Worm (Caenorhabditis elegans) whole organism, early embryonic: ENCODE measurements around the gene C45G9.5.

Experiments
- B0310.2 ChIP-seq: sonication (generic microtip); optimal IDR thresholded peaks from 2 replicates; lab custom pipeline; 2016; ENCODE audit warnings: mild to moderate bottlenecking, missing genetic modification characterization, missing compliant biosample characterization
- F13C5.2 ChIP-seq: sonication (generic microtip); optimal IDR thresholded peaks from 2 replicates; lab custom pipeline; 2017; ENCODE audit warnings: mild to moderate bottlenecking, missing genetic modification characterization, inconsistent platforms, missing compliant biosample characterization
- aly-1 ChIP-seq: sonication (generic microtip); optimal IDR thresholded peaks from 2 replicates; lab custom pipeline; 2016; ENCODE audit warnings: missing genetic modification characterization, missing compliant biosample characterization
- ama-1 ChIP-seq: fragments of 150-350 bp; optimal IDR thresholded peaks from 2 replicates; lab custom pipeline; 2014
- ceh-13 ChIP-seq: fragments of 200-800 bp; sonication (Bioruptor generic); optimal IDR thresholded peaks from 2 replicates; lab custom pipeline; 2018; ENCODE audit warnings: mild to moderate bottlenecking, missing genetic modification characterization, missing compliant biosample characterization
- ceh-36 ChIP-seq: sonication (generic microtip); optimal IDR thresholded peaks from 2 replicates; lab custom pipeline; 2016; ENCODE audit warnings: missing genetic modification characterization, inconsistent platforms, missing compliant biosample characterization
- ets-7 ChIP-seq: sonication (generic microtip); optimal IDR thresholded peaks from 2 replicates; lab custom pipeline; 2016; ENCODE audit warnings: missing genotype, missing genetic modification characterization, missing compliant biosample characterization
- flt-1 ChIP-seq: fragments of 200-800 bp; sonication (Bioruptor generic); IDR thresholded peaks from 2 replicates; pipeline ENCODE4 v1.3.6; 2022; ENCODE audit warnings: missing genetic modification characterization, missing compliant biosample characterization
- hmbx-1 ChIP-seq: sonication (generic microtip); optimal IDR thresholded peaks from 2 replicates; lab custom pipeline; 2016; ENCODE audit warnings: mild to moderate bottlenecking, missing genetic modification characterization, missing compliant biosample characterization
- hmg-4 ChIP-seq: fragments of 200-800 bp; sonication (Bioruptor generic); optimal IDR thresholded peaks from 2 replicates; lab custom pipeline; 2018; ENCODE audit warnings: mild to moderate bottlenecking, missing genetic modification characterization, missing compliant biosample characterization
- hnd-1 ChIP-seq: sonication (generic microtip); optimal IDR thresholded peaks from 2 replicates; lab custom pipeline; 2016; ENCODE audit warnings: missing genetic modification characterization, missing compliant biosample characterization
- pes-1 ChIP-seq: fragments of 200-800 bp; sonication (Bioruptor generic); IDR thresholded peaks from 2 replicates; pipeline ENCODE4 v1.3.6; 2022; ENCODE audit warnings: missing genetic modification reagents, missing genetic modification characterization, missing compliant biosample characterization
- scrt-1 ChIP-seq: fragments of 200-800 bp; sonication (Bioruptor generic); IDR thresholded peaks from 2 replicates; pipeline ENCODE4 v1.3.6; 2022; ENCODE audit warnings: missing genetic modification characterization, missing compliant biosample characterization
- sea-1 ChIP-seq: fragments of 200-800 bp; sonication (Bioruptor generic); conservative IDR thresholded peaks from 2 replicates; pipeline ENCODE4 v1.3.6; 2022; ENCODE audit warnings: missing genetic modification characterization, missing compliant biosample characterization
- tbx-11 ChIP-seq: fragments of 200-800 bp; sonication (Bioruptor generic); IDR thresholded peaks from 2 replicates; pipeline ENCODE4 v1.3.6; 2022; ENCODE audit warnings: missing genetic modification characterization, missing compliant biosample characterization
- tbx-37 ChIP-seq: fragments of 200-800 bp; sonication (Bioruptor generic); conservative IDR thresholded peaks from 2 replicates; pipeline ENCODE4 v1.3.6; 2022; ENCODE audit warnings: missing genetic modification reagents, missing genetic modification characterization, missing compliant biosample characterization
- tra-4 ChIP-seq: sonication (generic microtip); optimal IDR thresholded peaks from 2 replicates; lab custom pipeline; 2017; ENCODE audit warnings: missing genetic modification characterization, missing compliant biosample characterization

Gene C45G9.5

ce11 chrIII:5047740-5048139 is at the start of gene C45G9.5:
Gene C45G9.5 (plus strand): TSS chrIII:5048117.
- no peak for TF ChIP-seq sea-1 (GFP tag; lab: Robert Waterston, UW)
- TF ChIP-seq hmbx-1 (tag; lab: Kevin White, UChicago): no peak
- no peak for TF ChIP-seq tbx-37 (GFP tag; lab: Robert Waterston, UW)
- TF ChIP-seq hmg-4 (GFP tag; lab: Kevin White, UChicago): no peak
- TF ChIP-seq flt-1 (GFP tag; lab: Robert Waterston, UW): no peak
- no peak for TF ChIP-seq ets-7 (tag; lab: Kevin White, UChicago)
- no peak for TF ChIP-seq tbx-11 (GFP tag; lab: Robert Waterston, UW)
- no peak for TF ChIP-seq pes-1 (GFP tag; lab: Robert Waterston, UW)
- no peak for TF ChIP-seq ama-1 (lab: Kevin White, UChicago)
- TF ChIP-seq hnd-1 (tag; lab: Kevin White, UChicago): no peak
- TF ChIP-seq aly-1 (tag; lab: Kevin White, UChicago): no peak
- no peak for TF ChIP-seq ceh-36 (tag; lab: Kevin White, UChicago)
- TF ChIP-seq scrt-1 (GFP tag; lab: Robert Waterston, UW): no peak
- TF ChIP-seq B0310.2 (tag; lab: Kevin White, UChicago): no peak
- TF ChIP-seq ceh-13: no peak
- TF ChIP-seq F13C5.2 (tag; lab: Kevin White, UChicago): no peak
- no peak for TF ChIP-seq tra-4 (tag; lab: Kevin White, UChicago)

- TF ChIP-seq tra-4 (tag; lab: Kevin White, UChicago) (no peak), hmbx-1 (tag; lab: Kevin White, UChicago) (no peak), tbx-11 (GFP tag; lab: Robert Waterston, UW) (no peak), B0310.2 (tag; lab: Kevin White, UChicago) (no peak), F13C5.2 (tag; lab: Kevin White, UChicago) (no peak), ama-1 (lab: Kevin White, UChicago) (no peak), flt-1 (GFP tag; lab: Robert Waterston, UW) (no peak), pes-1 (GFP tag; lab: Robert Waterston, UW) (no peak), tbx-37 (GFP tag; lab: Robert Waterston, UW) (no peak), scrt-1 (GFP tag; lab: Robert Waterston, UW) (no peak), hmg-4 (GFP tag; lab: Kevin White, UChicago) (no peak), ceh-13 (no peak), sea-1 (GFP tag; lab: Robert Waterston, UW) (no peak), hnd-1 (tag; lab: Kevin White, UChicago) (no peak), aly-1 (tag; lab: Kevin White, UChicago) (no peak), ets-7 (tag; lab: Kevin White, UChicago) (no peak), ceh-36 (tag; lab: Kevin White, UChicago) (no peak)
Measured at ce11 chrIII:4998956-4999425, 48.9 kb upstream of the C45G9.5 start, which contains the start of gene smcr-8. Gene smcr-8 (plus strand): TSS chrIII:4999375.

DNA sequence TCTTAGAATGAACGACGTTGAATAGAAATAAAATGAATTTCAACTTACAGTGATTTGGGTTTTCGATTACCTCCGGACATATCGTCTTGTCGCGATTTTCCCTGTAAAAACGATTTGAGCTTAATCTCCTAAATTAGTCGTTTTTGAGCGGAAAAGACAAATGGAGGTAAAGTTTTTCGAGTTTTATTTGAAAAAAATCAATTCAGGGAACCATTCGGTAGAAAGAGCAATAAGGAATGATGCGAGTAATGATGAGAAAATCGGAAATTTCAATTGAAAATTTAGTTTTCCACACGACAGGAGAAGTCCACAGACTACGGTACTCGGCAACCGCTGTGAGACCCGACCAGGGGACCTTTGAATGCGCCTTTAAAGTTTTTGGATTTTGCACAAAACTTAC is 45.7 kb upstream of the C45G9.5 start, which contains the start of gene R144.10:
R144.10 (minus strand) TSS at position 101 of the 400 bp plus-strand sequence.
- TF ChIP-seq hmg-4 (GFP tag; lab: Kevin White, UChicago) (no peak), hnd-1 (tag; lab: Kevin White, UChicago) (no peak), ceh-36 (tag; lab: Kevin White, UChicago) (no peak), tbx-37 (GFP tag; lab: Robert Waterston, UW) (no peak), hmbx-1 (tag; lab: Kevin White, UChicago) (no peak), tra-4 (tag; lab: Kevin White, UChicago) (no peak), scrt-1 (GFP tag; lab: Robert Waterston, UW) (no peak), ceh-13 (no peak), F13C5.2 (tag; lab: Kevin White, UChicago) (no peak), flt-1 (GFP tag; lab: Robert Waterston, UW) (no peak), aly-1 (tag; lab: Kevin White, UChicago) (no peak), pes-1 (GFP tag; lab: Robert Waterston, UW) (no peak)

- TF ChIP-seq flt-1 (GFP tag; lab: Robert Waterston, UW): no peak
- no peak for TF ChIP-seq ceh-13
- TF ChIP-seq tbx-37 (GFP tag; lab: Robert Waterston, UW): no peak
- TF ChIP-seq F13C5.2 (tag; lab: Kevin White, UChicago): no peak
- TF ChIP-seq ama-1 (lab: Kevin White, UChicago): no peak
- TF ChIP-seq tra-4 (tag; lab: Kevin White, UChicago): no peak
- no peak for TF ChIP-seq pes-1 (GFP tag; lab: Robert Waterston, UW)
- no peak for TF ChIP-seq tbx-11 (GFP tag; lab: Robert Waterston, UW)
- TF ChIP-seq aly-1 (tag; lab: Kevin White, UChicago): no peak
- no peak for TF ChIP-seq sea-1 (GFP tag; lab: Robert Waterston, UW)
- TF ChIP-seq B0310.2 (tag; lab: Kevin White, UChicago): no peak
- TF ChIP-seq ets-7 (tag; lab: Kevin White, UChicago): no peak
- TF ChIP-seq hmg-4 (GFP tag; lab: Kevin White, UChicago): no peak
- no peak for TF ChIP-seq scrt-1 (GFP tag; lab: Robert Waterston, UW)
- no peak for TF ChIP-seq hnd-1 (tag; lab: Kevin White, UChicago)
- no peak for TF ChIP-seq ceh-36 (tag; lab: Kevin White, UChicago)
- no peak for TF ChIP-seq hmbx-1 (tag; lab: Kevin White, UChicago)
Measured at ce11 chrIII:5004621-5005020, 43.3 kb upstream of the C45G9.5 start, which contains the start of gene R144.6. Gene R144.6 (minus strand): TSS chrIII:5004721.

DNA sequence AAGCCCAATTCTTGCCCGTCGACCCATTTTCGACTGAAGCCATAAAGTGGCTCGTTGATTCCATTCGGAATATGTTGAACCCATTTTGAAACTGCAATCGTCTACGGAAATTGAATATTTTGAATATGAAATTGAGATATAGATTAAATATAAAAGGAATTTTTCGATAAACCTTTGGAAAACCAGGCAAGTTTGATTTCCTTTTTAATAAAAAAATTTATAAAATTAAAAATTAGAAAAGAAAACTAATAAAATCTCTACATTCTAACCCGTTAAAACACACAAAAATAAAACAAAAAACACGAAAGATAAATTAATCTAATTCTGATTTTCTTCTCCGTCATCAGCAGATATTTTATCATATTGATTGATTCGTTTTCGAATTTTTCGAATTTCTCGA is 41.0 kb upstream of the C45G9.5 start, which contains the start of gene R144.12:
R144.12 (minus strand) TSS at position 101 of the 400 bp plus-strand sequence.
- TF ChIP-seq sea-1 (GFP tag; lab: Robert Waterston, UW) (no peak), flt-1 (GFP tag; lab: Robert Waterston, UW) (no peak), aly-1 (tag; lab: Kevin White, UChicago) (no peak), F13C5.2 (tag; lab: Kevin White, UChicago) (no peak), scrt-1 (GFP tag; lab: Robert Waterston, UW) (no peak), ama-1 (lab: Kevin White, UChicago) (no peak), tra-4 (tag; lab: Kevin White, UChicago) (no peak), pes-1 (GFP tag; lab: Robert Waterston, UW) (no peak), hnd-1 (tag; lab: Kevin White, UChicago) (no peak), hmg-4 (GFP tag; lab: Kevin White, UChicago) (no peak), ceh-13 (no peak), B0310.2 (tag; lab: Kevin White, UChicago) (no peak), tbx-11 (GFP tag; lab: Robert Waterston, UW) (no peak), tbx-37 (GFP tag; lab: Robert Waterston, UW) (no peak), ceh-36 (tag; lab: Kevin White, UChicago) (no peak), ets-7 (tag; lab: Kevin White, UChicago) (no peak)
